Fruit fly (Drosophila melanogaster) S2 (cell line): ENCODE data around the gene CG7766.

Experiments used
- CG8478 ChIP-seq: fragments of >200 bp; optimal IDR thresholded peaks from 2 replicates; lab custom pipeline; 2018
- CTCF ChIP-seq, 2 experiments: fragments of >200 bp; optimal IDR thresholded peaks; 2 replicates each; lab custom pipeline; 2018

The CG7766 gene

dm6 chrX:9103308-9104185, at the start of gene CG7766:
Gene CG7766, minus strand, starts transcription at chrX:9103739.
- no peak for TF ChIP-seq CTCF (optimal IDR thresholded peaks at IDR 0.05; lab: Kevin White, UChicago)
- TF ChIP-seq CG8478 (lab: Kevin White, UChicago) = no peak

dm6 chrX:9152127-9152598, 48.6 kb upstream of the CG7766 start:
- TF ChIP-seq CG8478 (lab: Kevin White, UChicago) (no peak), CTCF (optimal IDR thresholded peaks at IDR 0.05; lab: Kevin White, UChicago) (peak; percentile 85 to 89)

dm6 chrX:9148989-9149522, 45.5 kb upstream of the CG7766 start, which contains the start of the genes fh and Bap111:
Gene fh, minus strand, starts transcription at chrX:9149071.
Gene Bap111, plus strand, starts transcription at chrX:9149309.
- TF ChIP-seq CG8478 (lab: Kevin White, UChicago) = no peak
- TF ChIP-seq CTCF (optimal IDR thresholded peaks at IDR 0.05; lab: Kevin White, UChicago) = no peak

dm6 chrX:9142224-9142802, 38.8 kb upstream of the CG7766 start, which contains the start of gene CG7065:
Gene CG7065, plus strand, starts transcription at chrX:9142493.
- no peak for TF ChIP-seq CTCF (optimal IDR thresholded peaks at IDR 0.05; lab: Kevin White, UChicago)
- no peak for TF ChIP-seq CG8478 (lab: Kevin White, UChicago)

dm6 chrX:9141219-9141618, 37.7 kb upstream of the CG7766 start:
- TF ChIP-seq CG8478 (lab: Kevin White, UChicago) (no peak), CTCF (optimal IDR thresholded peaks at IDR 0.05; lab: Kevin White, UChicago) (no peak)

dm6 chrX:9139138-9139537, 35.6 kb upstream of the CG7766 start:
- TF ChIP-seq CG8478 (lab: Kevin White, UChicago) = no peak
- TF ChIP-seq CTCF (optimal IDR thresholded peaks at IDR 0.05; lab: Kevin White, UChicago) = no peak

dm6 chrX:9136776-9137550, 33.4 kb upstream of the CG7766 start:
- TF ChIP-seq CTCF (optimal IDR thresholded peaks at IDR 0.05; lab: Kevin White, UChicago) = no peak
- no peak for TF ChIP-seq CG8478 (lab: Kevin White, UChicago)

dm6 chrX:9134922-9135453, 31.4 kb upstream of the CG7766 start, which contains the start of gene fend:
Gene fend, minus strand, starts transcription at chrX:9135099.
- no peak for TF ChIP-seq CTCF (optimal IDR thresholded peaks at IDR 0.05; lab: Kevin White, UChicago)
- no peak for TF ChIP-seq CG8478 (lab: Kevin White, UChicago)

dm6 chrX:9134241-9134849, 30.8 kb upstream of the CG7766 start:
- no peak for TF ChIP-seq CTCF (optimal IDR thresholded peaks at IDR 0.05; lab: Kevin White, UChicago)
- no peak for TF ChIP-seq CG8478 (lab: Kevin White, UChicago)

- TF ChIP-seq CTCF (optimal IDR thresholded peaks at IDR 0.05; lab: Kevin White, UChicago) (no peak), CG8478 (lab: Kevin White, UChicago) (no peak)
Measured at dm6 chrX:9133577-9134240, 30.2 kb upstream of the CG7766 start.

dm6 chrX:9132589-9133237, 29.2 kb upstream of the CG7766 start:
- no peak for TF ChIP-seq CTCF (optimal IDR thresholded peaks at IDR 0.05; lab: Kevin White, UChicago)
- TF ChIP-seq CG8478 (lab: Kevin White, UChicago) = no peak

dm6 chrX:9131523-9131922, 28.0 kb upstream of the CG7766 start:
- TF ChIP-seq CTCF (optimal IDR thresholded peaks at IDR 0.05; lab: Kevin White, UChicago) (no peak), CG8478 (lab: Kevin White, UChicago) (no peak)
